Worm (Caenorhabditis elegans) whole organism, L4 larva: ENCODE measurements around the gene R07B1.6.
A peak's percentile ranks its signal among the peaks of the same experiment; 100 is the strongest.

Source experiments
- F10B5.3 ChIP-seq: sonication (generic microtip); optimal IDR thresholded peaks from 2 replicates; lab custom pipeline; 2016; ENCODE audit warnings: mild to moderate bottlenecking, missing genetic modification characterization, missing compliant biosample characterization
- F37D6.2 ChIP-seq: sonication (generic microtip); optimal IDR thresholded peaks from 2 replicates; lab custom pipeline; 2016; ENCODE audit warnings: mild to moderate bottlenecking, missing genetic modification characterization, missing compliant biosample characterization
- T20F7.1 ChIP-seq: fragments of 200-800 bp; sonication (Bioruptor generic); optimal IDR thresholded peaks from 2 replicates; lab custom pipeline; 2018; ENCODE audit warnings: mild to moderate bottlenecking, missing genetic modification characterization, missing compliant biosample characterization
- T26A8.4 ChIP-seq: fragments of 200-800 bp; sonication (Bioruptor generic); IDR thresholded peaks from 2 replicates; pipeline ENCODE4 v1.3.6; 2022; ENCODE audit warnings: missing genetic modification characterization, missing compliant biosample characterization
- Y48G9A.11 ChIP-seq: fragments of 200-800 bp; sonication (Bioruptor generic); IDR thresholded peaks from 2 replicates; pipeline ENCODE4 v1.3.6; 2022; ENCODE audit warnings: missing genetic modification reagents, missing genetic modification characterization, missing compliant biosample characterization
- Y5F2A.4 ChIP-seq: fragments of 200-800 bp; sonication (Bioruptor generic); optimal IDR thresholded peaks from 2 replicates; lab custom pipeline; 2018; ENCODE audit warnings: mild to moderate bottlenecking, missing genetic modification characterization, missing compliant biosample characterization
- aha-1 ChIP-seq: fragments of 150-350 bp; peaks from one replicate; lab custom pipeline; 2014; ENCODE audit warnings: missing biosample characterization, missing genetic modification characterization
- aly-2 ChIP-seq: sonication (generic microtip); optimal IDR thresholded peaks from 2 replicates; lab custom pipeline; 2018; ENCODE audit warnings: missing biosample characterization, missing genetic modification characterization
- ceh-20 ChIP-seq: fragments of 200-800 bp; sonication (Bioruptor generic); IDR thresholded peaks from 2 replicates; pipeline ENCODE4 v1.3.6; 2022; ENCODE audit warnings: missing genetic modification reagents, missing genetic modification characterization, missing compliant biosample characterization
- ceh-32 ChIP-seq: sonication (generic microtip); optimal IDR thresholded peaks from 2 replicates; lab custom pipeline; 2016; ENCODE audit warnings: mild to moderate bottlenecking, missing genetic modification characterization, missing compliant biosample characterization; ENCODE audit not compliant: poor library complexity
- ceh-62 ChIP-seq: sonication (generic microtip); optimal IDR thresholded peaks from 2 replicates; lab custom pipeline; 2017; ENCODE audit warnings: missing biosample characterization, missing genetic modification characterization
- ces-1 ChIP-seq: fragments of 150-350 bp; sonication (generic microtip); optimal IDR thresholded peaks from 4 replicates; lab custom pipeline; 2014; ENCODE audit warnings: missing biosample characterization, missing genetic modification reagents, missing genetic modification characterization
- ctbp-1 ChIP-seq: fragments of 200-800 bp; sonication (Bioruptor generic); IDR thresholded peaks from 2 replicates; pipeline ENCODE4 v1.3.6; 2022; ENCODE audit warnings: missing genetic modification reagents, missing genetic modification characterization, missing compliant biosample characterization
- daf-16 ChIP-seq, 3 experiments: sonication (generic microtip); optimal IDR thresholded peaks; 2 replicates each; lab custom pipeline; 2016 to 2017; ENCODE audit warnings: missing genetic modification characterization in 3 of 3, missing genetic modification reagents in 3 of 3, mild to moderate bottlenecking in 2 of 3, missing compliant biosample characterization in 2 of 3, missing biosample characterization in 1 of 3, moderate library complexity in 1 of 3
- dmd-6 ChIP-seq: fragments of 200-800 bp; sonication (Bioruptor generic); IDR thresholded peaks from 2 replicates; pipeline ENCODE4 v1.3.6; 2022; ENCODE audit warnings: missing genetic modification reagents, missing genetic modification characterization, missing compliant biosample characterization
- dpl-1 ChIP-seq: fragments of 150-350 bp; optimal IDR thresholded peaks from 2 replicates; lab custom pipeline; 2014; ENCODE audit warnings: missing biosample characterization, missing genetic modification reagents, missing genetic modification characterization
- duxl-1 ChIP-seq: sonication (generic microtip); optimal IDR thresholded peaks from 2 replicates; lab custom pipeline; 2016; ENCODE audit warnings: mild to moderate bottlenecking, missing genetic modification characterization, moderate library complexity, missing compliant biosample characterization; ENCODE audit not compliant: poor library complexity
- dve-1 ChIP-seq: sonication (generic microtip); optimal IDR thresholded peaks from 2 replicates; lab custom pipeline; 2017; ENCODE audit warnings: antibody characterized with exemption, mild to moderate bottlenecking, missing genetic modification characterization, missing compliant biosample characterization; ENCODE audit not compliant: insufficient read depth
- fkh-10 ChIP-seq: fragments of 150-350 bp; optimal IDR thresholded peaks from 2 replicates; lab custom pipeline; 2014; ENCODE audit warnings: missing biosample characterization, missing genetic modification reagents, missing genetic modification characterization
- hif-1 ChIP-seq, 2 experiments: sonication (generic microtip); optimal IDR thresholded peaks; 2 replicates each; lab custom pipeline; 2016 to 2017; ENCODE audit warnings: missing compliant biosample characterization in 2 of 2, missing genetic modification characterization in 2 of 2, missing genetic modification reagents in 2 of 2, missing genotype in 2 of 2, mild to moderate bottlenecking in 1 of 2
- hlh-11 ChIP-seq: fragments of 200-800 bp; sonication (Bioruptor generic); optimal IDR thresholded peaks from 2 replicates; lab custom pipeline; 2018; ENCODE audit warnings: mild to moderate bottlenecking, missing genetic modification characterization, missing compliant biosample characterization
- hlh-30 ChIP-seq: sonication (generic microtip); optimal IDR thresholded peaks from 2 replicates; lab custom pipeline; 2017; ENCODE audit warnings: antibody characterized with exemption, mild to moderate bottlenecking, missing genetic modification characterization, missing compliant biosample characterization; ENCODE audit not compliant: insufficient read depth
- hmg-1.1 ChIP-seq: fragments of 200-800 bp; sonication (Bioruptor generic); IDR thresholded peaks from 2 replicates; pipeline ENCODE4 v1.3.6; 2022; ENCODE audit warnings: missing genetic modification reagents, missing genetic modification characterization, missing compliant biosample characterization
- lim-7 ChIP-seq: fragments of 200-800 bp; sonication (Bioruptor generic); IDR thresholded peaks from 2 replicates; pipeline ENCODE4 v1.3.6; 2022; ENCODE audit warnings: missing genetic modification characterization, missing compliant biosample characterization
- lin-13 ChIP-seq: fragments of 150-350 bp; optimal IDR thresholded peaks from 2 replicates; lab custom pipeline; 2014; ENCODE audit warnings: missing biosample characterization, missing genetic modification reagents, missing genetic modification characterization
- lin-38 ChIP-seq: fragments of 200-800 bp; sonication (Bioruptor generic); IDR thresholded peaks from 2 replicates; pipeline ENCODE4 v1.3.6; 2022; ENCODE audit warnings: missing genetic modification reagents, missing genetic modification characterization, missing compliant biosample characterization
- lsy-2 ChIP-seq, 2 experiments: fragments of 150-350 bp in 1 of 2; sonication (generic microtip) in 1 of 2; optimal IDR thresholded peaks; 2 replicates each; lab custom pipeline; 2014 to 2017; ENCODE audit warnings: missing biosample characterization in 2 of 2, missing genetic modification characterization in 2 of 2
- madf-9 ChIP-seq: fragments of 200-800 bp; sonication (Bioruptor generic); conservative IDR thresholded peaks from 2 replicates; pipeline ENCODE4 v1.3.6; 2022; ENCODE audit warnings: missing genetic modification reagents, missing genetic modification characterization, missing compliant biosample characterization
- mdl-1 ChIP-seq, 2 experiments: fragments of 150-350 bp in 1 of 2; sonication (generic microtip) in 1 of 2; optimal IDR thresholded peaks; 2 replicates each; lab custom pipeline; 2014 to 2017; ENCODE audit warnings: missing biosample characterization in 2 of 2, missing genetic modification characterization in 2 of 2
- mdt-29 ChIP-seq: fragments of 200-800 bp; sonication (Bioruptor generic); IDR thresholded peaks from 2 replicates; pipeline ENCODE4 v1.3.6; 2022; ENCODE audit warnings: missing genetic modification reagents, missing genetic modification characterization, missing compliant biosample characterization
- mes-2 ChIP-seq: sonication (generic microtip); optimal IDR thresholded peaks from 2 replicates; lab custom pipeline; 2016; ENCODE audit warnings: missing genotype, mild to moderate bottlenecking, missing genetic modification characterization, missing compliant biosample characterization; ENCODE audit not compliant: poor library complexity, severe bottlenecking
- mxl-3 ChIP-seq: fragments of 200-800 bp; sonication (Bioruptor generic); optimal IDR thresholded peaks from 2 replicates; lab custom pipeline; 2018; ENCODE audit warnings: mild to moderate bottlenecking, missing genetic modification characterization, missing compliant biosample characterization
- nhr-11 ChIP-seq: fragments of 150-350 bp; optimal IDR thresholded peaks from 2 replicates; lab custom pipeline; 2014; ENCODE audit warnings: missing biosample characterization, missing genetic modification characterization
- nhr-28 ChIP-seq: fragments of 150-350 bp; optimal IDR thresholded peaks from 2 replicates; lab custom pipeline; 2014; ENCODE audit warnings: missing biosample characterization, missing genetic modification characterization
- nhr-6 ChIP-seq: fragments of 150-350 bp; optimal IDR thresholded peaks from 2 replicates; lab custom pipeline; 2014; ENCODE audit warnings: missing biosample characterization, missing genetic modification characterization
- nhr-76 ChIP-seq: fragments of 150-350 bp; optimal IDR thresholded peaks from 2 replicates; lab custom pipeline; 2014; ENCODE audit warnings: missing biosample characterization, missing genetic modification characterization
- nhr-77 ChIP-seq: fragments of 150-350 bp; optimal IDR thresholded peaks from 2 replicates; lab custom pipeline; 2014; ENCODE audit warnings: missing biosample characterization, missing genetic modification characterization
- pha-4 ChIP-seq, 2 experiments: fragments of 150-350 bp in 1 of 2; fragments of 200-800 bp in 1 of 2; sonication (Bioruptor generic) in 1 of 2; IDR thresholded peaks in 1 of 2; optimal IDR thresholded peaks in 1 of 2; 2 replicates each; pipeline versions ENCODE4 v1.3.6 to Lab custom; 2014 to 2022; ENCODE audit warnings: missing genetic modification characterization in 2 of 2, missing genetic modification reagents in 2 of 2, missing biosample characterization in 1 of 2, missing compliant biosample characterization in 1 of 2
- rbr-2 ChIP-seq: sonication (generic microtip); optimal IDR thresholded peaks from 2 replicates; lab custom pipeline; 2016; ENCODE audit warnings: missing genotype, missing genetic modification characterization, missing compliant biosample characterization
- tra-1 ChIP-seq: fragments of 200-800 bp; sonication (Bioruptor generic); IDR thresholded peaks from 2 replicates; pipeline ENCODE4 v1.3.6; 2022; ENCODE audit warnings: missing genetic modification reagents, missing genetic modification characterization, missing compliant biosample characterization
- unc-130 ChIP-seq: sonication (generic microtip); optimal IDR thresholded peaks from 2 replicates; lab custom pipeline; 2016; ENCODE audit warnings: missing genetic modification reagents, missing genetic modification characterization, missing compliant biosample characterization
- zip-2 ChIP-seq: fragments of 150-350 bp; optimal IDR thresholded peaks from 2 replicates; lab custom pipeline; 2014; ENCODE audit warnings: missing biosample characterization, missing genetic modification characterization
- ztf-7 ChIP-seq: fragments of 150-350 bp; optimal IDR thresholded peaks from 2 replicates; lab custom pipeline; 2014; ENCODE audit warnings: missing biosample characterization, missing genetic modification characterization

The R07B1.6 gene

DNA sequence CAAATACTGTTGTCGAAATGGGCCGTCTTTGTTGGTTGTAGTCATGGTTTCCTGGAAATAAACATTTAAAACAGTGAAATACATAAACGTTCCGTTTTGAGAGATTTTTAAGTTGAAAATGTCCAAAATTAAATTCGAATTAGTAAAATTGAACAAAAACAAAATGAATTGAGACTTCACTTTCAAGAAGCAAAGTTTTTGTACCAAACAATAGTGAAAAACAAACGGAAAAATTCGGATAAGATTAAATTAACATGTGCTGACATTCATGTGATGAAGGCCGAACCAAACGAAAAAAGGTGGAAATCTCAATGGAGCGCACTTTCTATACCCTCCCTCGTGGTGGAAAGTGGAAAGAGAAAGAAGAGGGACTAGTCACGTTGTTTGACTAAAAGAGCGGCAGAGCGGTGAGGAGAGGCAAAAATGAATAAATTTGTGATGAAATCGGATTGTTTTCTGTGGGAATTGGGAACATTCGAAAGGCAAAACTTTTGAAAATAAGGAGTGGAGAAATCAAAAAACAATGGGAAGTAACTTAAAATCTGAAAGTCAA lies 28.4 kb upstream of the R07B1.6 start, which contains the start of gene ipla-2:
Gene ipla-2 (minus strand): TSS at position 51 of the 553 bp plus-strand sequence.
- TF ChIP-seq daf-16 (GFP tag; optimal IDR thresholded peaks at IDR 0.05; lab: Kevin White, UChicago) = no peak
- TF ChIP-seq daf-16 (tag; optimal IDR thresholded peaks at IDR 0.05; lab: Kevin White, UChicago) = peak; percentile 34
- TF ChIP-seq Y48G9A.11 (GFP tag; lab: Robert Waterston, UW) = no peak
- no peak for TF ChIP-seq ceh-20 (GFP tag; lab: Robert Waterston, UW)
- no peak for TF ChIP-seq nhr-76 (tag; lab: Kevin White, UChicago)
- TF ChIP-seq nhr-6 (tag; lab: Kevin White, UChicago) = peak; percentile 67
- TF ChIP-seq hlh-30 (tag; lab: Kevin White, UChicago) = peak; percentile 100
- TF ChIP-seq hmg-1.1 = peak; percentile 64
- no peak for TF ChIP-seq Y5F2A.4
- TF ChIP-seq mdl-1 (tag; optimal IDR thresholded peaks at IDR 0.05; lab: Kevin White, UChicago) = peak; percentile 58 to 96
- TF ChIP-seq ces-1 = peak; percentile 43
- TF ChIP-seq mxl-3 (GFP tag; lab: Kevin White, UChicago) = peak; percentile 95
- no peak for TF ChIP-seq ceh-32 (tag; lab: Kevin White, UChicago)
- TF ChIP-seq mes-2 = peak; percentile 75
- peak; percentile 83 for TF ChIP-seq nhr-11 (tag; lab: Kevin White, UChicago)
- no peak for TF ChIP-seq zip-2 (tag; lab: Kevin White, UChicago)
- no peak for TF ChIP-seq F10B5.3
- TF ChIP-seq fkh-10 = peak; percentile 85
- no peak for TF ChIP-seq unc-130 (GFP tag; lab: Kevin White, UChicago)
- no peak for TF ChIP-seq pha-4 (GFP tag; IDR thresholded peaks at IDR 0.05; lab: Robert Waterston, UW)
- peak; percentile 64 for TF ChIP-seq pha-4 (tag; optimal IDR thresholded peaks at IDR 0.05; lab: Kevin White, UChicago)
- TF ChIP-seq aly-2 (tag; lab: Kevin White, UChicago) = no peak
- TF ChIP-seq ztf-7 (tag; lab: Kevin White, UChicago) = peak; percentile 32
- peak; percentile 57 for TF ChIP-seq dmd-6
- TF ChIP-seq lsy-2 (tag; optimal IDR thresholded peaks at IDR 0.05; lab: Kevin White, UChicago) = peak; percentile 23 to 78
- TF ChIP-seq nhr-28 (tag; lab: Kevin White, UChicago) = peak; percentile 46
- peak; percentile 17 for TF ChIP-seq T20F7.1
- peak; percentile 34 for TF ChIP-seq nhr-77 (tag; lab: Kevin White, UChicago)
- peak; percentile 86 for TF ChIP-seq lin-38 (GFP tag; lab: Robert Waterston, UW)
- TF ChIP-seq mdt-29 (GFP tag; lab: Robert Waterston, UW) = no peak
- TF ChIP-seq rbr-2 (tag; lab: Kevin White, UChicago) = peak; percentile 48
- TF ChIP-seq T26A8.4 (GFP tag; lab: Robert Waterston, UW) = no peak
- 0 out of 2 replicates have a peak, but pooled peaks have one; percentile 38 for TF ChIP-seq madf-9 (GFP tag; lab: Robert Waterston, UW)
- TF ChIP-seq tra-1 (GFP tag; lab: Robert Waterston, UW) = no peak; the same call in 1 of the 2 replicates
- TF ChIP-seq lim-7 (GFP tag; lab: Robert Waterston, UW) = no peak
- TF ChIP-seq ctbp-1 = peak; percentile 27; the same call in 1 of the 2 replicates
- no peak for TF ChIP-seq duxl-1
- TF ChIP-seq ceh-62 (tag; lab: Kevin White, UChicago) = no peak
- peak; percentile 97 for TF ChIP-seq aha-1 (tag; lab: Kevin White, UChicago)
- peak; percentile 45 for TF ChIP-seq dpl-1 (GFP tag; lab: Kevin White, UChicago)
- TF ChIP-seq hif-1 (tag; optimal IDR thresholded peaks at IDR 0.05; lab: Kevin White, UChicago) = peak in 1 of 2 experiments; percentile 61
- TF ChIP-seq F37D6.2 = peak; percentile 23
- peak; percentile 82 for TF ChIP-seq hlh-11 (tag; lab: Kevin White, UChicago)
- TF ChIP-seq lin-13 (GFP tag; lab: Kevin White, UChicago) = no peak
- TF ChIP-seq dve-1 (tag; lab: Kevin White, UChicago) = peak; percentile 72
